Worm (Caenorhabditis elegans) whole organism, L1 larva: ENCODE measurements around the gene zim-3.

Experiments
- C16A3.4 ChIP-seq: fragments of 150-350 bp; optimal IDR thresholded peaks from 2 replicates; lab custom pipeline; 2014; ENCODE audit warnings: missing biosample characterization, missing genetic modification characterization
- F16B12.6 ChIP-seq: fragments of 150-350 bp; optimal IDR thresholded peaks from 2 replicates; lab custom pipeline; 2014; ENCODE audit warnings: missing biosample characterization, missing genetic modification characterization
- aha-1 ChIP-seq: fragments of 150-350 bp; optimal IDR thresholded peaks from 2 replicates; lab custom pipeline; 2014; ENCODE audit warnings: missing biosample characterization, missing genetic modification characterization
- blmp-1 ChIP-seq: fragments of 150-350 bp; optimal IDR thresholded peaks from 2 replicates; lab custom pipeline; 2014; ENCODE audit warnings: missing biosample characterization, missing genetic modification characterization
- ceh-63 ChIP-seq: fragments of 200-800 bp; sonication (Bioruptor generic); optimal IDR thresholded peaks from 2 replicates; lab custom pipeline; 2018; ENCODE audit warnings: mild to moderate bottlenecking, missing genetic modification characterization, missing compliant biosample characterization
- ces-1 ChIP-seq: fragments of 150-350 bp; optimal IDR thresholded peaks from 2 replicates; lab custom pipeline; 2014; ENCODE audit warnings: missing biosample characterization, missing genetic modification reagents, missing genetic modification characterization
- efl-1 ChIP-seq, 4 experiments: fragments of 150-350 bp; optimal IDR thresholded peaks in 3 of 4; peaks in 1 of 4; 1 replicate in 1 of 4; 2 replicates in 3 of 4; lab custom pipeline; 2014; ENCODE audit warnings: missing biosample characterization in 2 of 4, missing genetic modification characterization in 2 of 4, missing genetic modification reagents in 2 of 4
- efl-3 ChIP-seq: fragments of 200-800 bp; sonication (Bioruptor generic); optimal IDR thresholded peaks from 2 replicates; lab custom pipeline; 2018; ENCODE audit warnings: mild to moderate bottlenecking, missing genetic modification characterization, missing compliant biosample characterization
- egl-13 ChIP-seq: sonication (generic microtip); optimal IDR thresholded peaks from 2 replicates; lab custom pipeline; 2016; ENCODE audit warnings: missing genotype, missing genetic modification reagents, missing genetic modification characterization, missing compliant biosample characterization
- egl-27 ChIP-seq, 2 experiments: fragments of 150-350 bp in 1 of 2; sonication (generic microtip); optimal IDR thresholded peaks; 3 replicates each; lab custom pipeline; 2017 to 2018; ENCODE audit warnings: missing biosample characterization in 2 of 2, missing genetic modification characterization in 2 of 2, missing genetic modification reagents in 2 of 2
- elt-2 ChIP-seq: sonication (generic microtip); optimal IDR thresholded peaks from 2 replicates; lab custom pipeline; 2016; ENCODE audit warnings: missing genetic modification characterization, mild to moderate bottlenecking, inconsistent platforms, missing compliant biosample characterization, missing genetic modification reagents
- elt-3 ChIP-seq, 6 experiments: fragments of 150-350 bp in 1 of 6; sonication (generic microtip); optimal IDR thresholded peaks; 2 replicates each; lab custom pipeline; 2017 to 2018; ENCODE audit warnings: missing biosample characterization in 6 of 6, missing genetic modification characterization in 6 of 6, inconsistent platforms in 1 of 6
- ets-5 ChIP-seq: fragments of 200-800 bp; sonication (Bioruptor generic); IDR thresholded peaks from 2 replicates; pipeline ENCODE4 v1.3.6; 2022; ENCODE audit warnings: missing genetic modification characterization, missing compliant biosample characterization
- fkh-8 ChIP-seq: sonication (generic microtip); optimal IDR thresholded peaks from 2 replicates; lab custom pipeline; 2016; ENCODE audit warnings: mild to moderate bottlenecking, missing genetic modification characterization, missing compliant biosample characterization
- fos-1 ChIP-seq: fragments of 150-350 bp; optimal IDR thresholded peaks from 2 replicates; lab custom pipeline; 2014; ENCODE audit warnings: missing biosample characterization, missing genetic modification characterization
- hpl-2 ChIP-seq: fragments of 150-350 bp; optimal IDR thresholded peaks from 2 replicates; lab custom pipeline; 2014; ENCODE audit warnings: missing biosample characterization, missing genetic modification reagents, missing genetic modification characterization
- irx-1 ChIP-seq: sonication (generic microtip); optimal IDR thresholded peaks from 2 replicates; lab custom pipeline; 2016; ENCODE audit warnings: missing genetic modification characterization, missing compliant biosample characterization
- lin-14 ChIP-seq: fragments of 200-800 bp; sonication (Bioruptor generic); optimal IDR thresholded peaks from 2 replicates; lab custom pipeline; 2018; ENCODE audit warnings: mild to moderate bottlenecking, missing genetic modification characterization, moderate library complexity, missing compliant biosample characterization
- lin-15B ChIP-seq: fragments of 150-350 bp; sonication (generic microtip); optimal IDR thresholded peaks from 3 replicates; lab custom pipeline; 2014; ENCODE audit warnings: missing biosample characterization, missing genetic modification characterization
- lsy-2 ChIP-seq, 2 experiments: fragments of 150-350 bp; optimal IDR thresholded peaks; 2 replicates each; lab custom pipeline; 2014; ENCODE audit warnings: missing biosample characterization in 2 of 2, missing genetic modification characterization in 2 of 2
- mdl-1 ChIP-seq, 2 experiments: fragments of 150-350 bp; optimal IDR thresholded peaks; 2 replicates each; lab custom pipeline; 2014 to 2017; ENCODE audit warnings: missing biosample characterization in 2 of 2, missing genetic modification characterization in 2 of 2, inconsistent platforms in 1 of 2
- mep-1 ChIP-seq: fragments of 150-350 bp; optimal IDR thresholded peaks from 2 replicates; lab custom pipeline; 2014; ENCODE audit warnings: missing biosample characterization, missing genetic modification characterization
- nhr-11 ChIP-seq: fragments of 150-350 bp; optimal IDR thresholded peaks from 2 replicates; lab custom pipeline; 2014; ENCODE audit warnings: missing biosample characterization, missing genetic modification characterization
- nhr-19 ChIP-seq: fragments of 200-800 bp; sonication (Bioruptor generic); conservative IDR thresholded peaks from 2 replicates; pipeline ENCODE4 v1.3.6; 2022; ENCODE audit warnings: missing genetic modification characterization, missing compliant biosample characterization
- nhr-20 ChIP-seq: sonication (generic microtip); optimal IDR thresholded peaks from 2 replicates; lab custom pipeline; 2016; ENCODE audit warnings: mild to moderate bottlenecking, missing genetic modification characterization, missing compliant biosample characterization
- nhr-237 ChIP-seq: fragments of 150-350 bp; optimal IDR thresholded peaks from 2 replicates; lab custom pipeline; 2014; ENCODE audit warnings: missing biosample characterization, missing genetic modification characterization
- nhr-28 ChIP-seq: fragments of 150-350 bp; optimal IDR thresholded peaks from 2 replicates; lab custom pipeline; 2014; ENCODE audit warnings: missing biosample characterization, missing genetic modification characterization
- nhr-76 ChIP-seq: sonication (generic microtip); optimal IDR thresholded peaks from 2 replicates; lab custom pipeline; 2017; ENCODE audit warnings: missing biosample characterization, missing genetic modification characterization
- nhr-77 ChIP-seq: fragments of 150-350 bp; optimal IDR thresholded peaks from 2 replicates; lab custom pipeline; 2014; ENCODE audit warnings: missing biosample characterization, missing genetic modification characterization
- nhr-84 ChIP-seq: sonication (generic microtip); optimal IDR thresholded peaks from 2 replicates; lab custom pipeline; 2017; ENCODE audit warnings: missing biosample characterization, missing genetic modification characterization
- nhr-90 ChIP-seq: sonication (generic microtip); optimal IDR thresholded peaks from 2 replicates; lab custom pipeline; 2016; ENCODE audit warnings: mild to moderate bottlenecking, missing genetic modification characterization, missing compliant biosample characterization; ENCODE audit not compliant: poor library complexity
- pag-3 ChIP-seq: sonication (generic microtip); optimal IDR thresholded peaks from 2 replicates; lab custom pipeline; 2017; ENCODE audit warnings: missing genetic modification characterization, mild to moderate bottlenecking, missing compliant biosample characterization, antibody characterized with exemption, borderline replicate concordance; ENCODE audit not compliant: insufficient read depth
- pax-3 ChIP-seq: fragments of 200-800 bp; sonication (Bioruptor generic); optimal IDR thresholded peaks from 2 replicates; lab custom pipeline; 2018; ENCODE audit warnings: mild to moderate bottlenecking, missing genetic modification characterization, moderate library complexity, missing compliant biosample characterization
- snu-23 ChIP-seq: sonication (generic microtip); optimal IDR thresholded peaks from 2 replicates; lab custom pipeline; 2016; ENCODE audit warnings: missing genetic modification characterization, missing compliant biosample characterization
- sptf-1 ChIP-seq: fragments of 150-350 bp; optimal IDR thresholded peaks from 2 replicates; lab custom pipeline; 2014; ENCODE audit warnings: missing biosample characterization, missing genetic modification characterization
- unc-130 ChIP-seq: fragments of 150-350 bp; optimal IDR thresholded peaks from 2 replicates; lab custom pipeline; 2017; ENCODE audit warnings: missing biosample characterization, missing genetic modification characterization, inconsistent platforms
- unc-30 ChIP-seq: sonication (generic microtip); optimal IDR thresholded peaks from 2 replicates; lab custom pipeline; 2017; ENCODE audit warnings: missing biosample characterization, missing genetic modification characterization
- unc-98 ChIP-seq: fragments of 200-800 bp; sonication (Bioruptor generic); IDR thresholded peaks from 2 replicates; pipeline ENCODE4 v1.3.6; 2022; ENCODE audit warnings: missing genetic modification characterization, missing compliant biosample characterization
- xbp-1 ChIP-seq: sonication (generic microtip); optimal IDR thresholded peaks from 2 replicates; lab custom pipeline; 2016; ENCODE audit warnings: missing genetic modification characterization, missing compliant biosample characterization
- ztf-4 ChIP-seq: fragments of 150-350 bp; optimal IDR thresholded peaks from 2 replicates; lab custom pipeline; 2014; ENCODE audit warnings: missing biosample characterization, missing genetic modification characterization

zim-3 gene

ce11 chrIV:10596505-10596904 is 38.0 kb downstream of the zim-3 start, which contains the start of gene C43F9.11:
Gene C43F9.11, plus strand, starts transcription at chrIV:10596805.
- no peak for TF ChIP-seq mdl-1 (tag; optimal IDR thresholded peaks at IDR 0.05; lab: Kevin White, UChicago)
- TF ChIP-seq nhr-20 (tag; lab: Kevin White, UChicago), result no peak
- TF ChIP-seq aha-1 (tag; lab: Kevin White, UChicago), result no peak
- TF ChIP-seq F16B12.6 (tag; lab: Kevin White, UChicago), result no peak
- no peak for TF ChIP-seq unc-98
- no peak for TF ChIP-seq ces-1 (GFP tag; lab: Kevin White, UChicago)
- TF ChIP-seq egl-13 (tag; lab: Kevin White, UChicago), result no peak
- no peak for TF ChIP-seq efl-3 (GFP tag; lab: Kevin White, UChicago)
- TF ChIP-seq sptf-1, result no peak
- TF ChIP-seq egl-27 (tag; optimal IDR thresholded peaks at IDR 0.05; lab: Kevin White, UChicago), result no peak
- TF ChIP-seq nhr-90 (tag; lab: Kevin White, UChicago), result no peak
- no peak for TF ChIP-seq nhr-19 (GFP tag; lab: Robert Waterston, UW)
- no peak for TF ChIP-seq C16A3.4
- no peak for TF ChIP-seq nhr-28 (tag; lab: Kevin White, UChicago)
- TF ChIP-seq pax-3, result no peak
- TF ChIP-seq elt-3 (tag; optimal IDR thresholded peaks at IDR 0.05; lab: Kevin White, UChicago), result no peak

- TF ChIP-seq hpl-2 (no peak), blmp-1 (no peak), lsy-2 (tag; optimal IDR thresholded peaks at IDR 0.05; lab: Kevin White, UChicago) (no peak), mdl-1 (tag; optimal IDR thresholded peaks at IDR 0.05; lab: Kevin White, UChicago) (no peak), ets-5 (GFP tag; lab: Robert Waterston, UW) (no peak), ztf-4 (tag; lab: Kevin White, UChicago) (no peak), mep-1 (no peak), xbp-1 (tag; lab: Kevin White, UChicago) (no peak), snu-23 (GFP tag; lab: Kevin White, UChicago) (no peak), egl-27 (tag; optimal IDR thresholded peaks at IDR 0.05; lab: Kevin White, UChicago) (no peak), nhr-237 (tag; lab: Kevin White, UChicago) (no peak), irx-1 (tag; lab: Kevin White, UChicago) (no peak)
Observed at ce11 chrIV:10599983-10600382, 41.5 kb downstream of the zim-3 start, which contains the start of gene R09H10.1. Gene R09H10.1, plus strand, starts transcription at chrIV:10600283.

ce11 chrIV:10602644-10603043 is 44.1 kb downstream of the zim-3 start, which contains the start of gene R09H10.2:
Gene R09H10.2, plus strand, starts transcription at chrIV:10602944.
- TF ChIP-seq hpl-2, result no peak
- no peak for TF ChIP-seq fos-1 (tag; lab: Kevin White, UChicago)
- TF ChIP-seq mep-1, result no peak
- no peak for TF ChIP-seq fkh-8 (tag; lab: Kevin White, UChicago)
- no peak for TF ChIP-seq unc-130 (tag; lab: Kevin White, UChicago)
- TF ChIP-seq unc-98, result no peak
- no peak for TF ChIP-seq lin-15B (tag; lab: Kevin White, UChicago)
- no peak for TF ChIP-seq xbp-1 (tag; lab: Kevin White, UChicago)
- no peak for TF ChIP-seq unc-30
- TF ChIP-seq pag-3 (tag; lab: Kevin White, UChicago), result no peak
- TF ChIP-seq nhr-76 (tag; lab: Kevin White, UChicago), result no peak
- no peak for TF ChIP-seq egl-13 (tag; lab: Kevin White, UChicago)
- TF ChIP-seq aha-1 (tag; lab: Kevin White, UChicago), result no peak
- TF ChIP-seq, all 84 proteins: peak for 0

ce11 chrIV:10606575-10607080 is 48.1 kb downstream of the zim-3 start, which contains the start of gene R09H10.3:
Gene R09H10.3, plus strand, starts transcription at chrIV:10607030.
- TF ChIP-seq nhr-84 (no peak), efl-1 (optimal IDR thresholded peaks at IDR 0.05; lab: Kevin White, UChicago) (no peak), efl-1 (GFP tag; optimal IDR thresholded peaks at IDR 0.05 in 1 of 2; lab: Kevin White, UChicago) (peak in 1 of 2 experiments; percentile 17), nhr-11 (tag; lab: Kevin White, UChicago) (no peak), lin-14 (GFP tag; lab: Kevin White, UChicago) (no peak), elt-2 (tag; lab: Kevin White, UChicago) (peak; percentile 52), nhr-77 (tag; lab: Kevin White, UChicago) (no peak), ceh-63 (no peak)
- TF ChIP-seq, all 84 proteins: peak for 2
